Worm (Caenorhabditis elegans) whole organism, L3 larva: ENCODE measurements around the gene F48E8.3.

Experiments
- R02D3.7 ChIP-seq: fragments of 150-350 bp; optimal IDR thresholded peaks from 2 replicates; lab custom pipeline; 2014; ENCODE audit warnings: missing biosample characterization, missing genetic modification characterization
- ama-1 ChIP-seq: fragments of 150-350 bp; optimal IDR thresholded peaks from 2 replicates; lab custom pipeline; 2018
- ceh-28 ChIP-seq: fragments of 150-350 bp; optimal IDR thresholded peaks from 2 replicates; lab custom pipeline; 2014; ENCODE audit warnings: missing biosample characterization, missing genetic modification reagents, missing genetic modification characterization
- mdl-1 ChIP-seq: fragments of 150-350 bp; optimal IDR thresholded peaks from 2 replicates; lab custom pipeline; 2014; ENCODE audit warnings: missing biosample characterization, missing genetic modification characterization
- nhr-67 ChIP-seq: fragments of 150-350 bp; optimal IDR thresholded peaks from 2 replicates; lab custom pipeline; 2014; ENCODE audit warnings: missing biosample characterization, missing genetic modification characterization
- nhr-76 ChIP-seq: fragments of 150-350 bp; sonication (generic microtip); optimal IDR thresholded peaks from 5 replicates; lab custom pipeline; 2014; ENCODE audit warnings: missing biosample characterization, missing genetic modification characterization
- snpc-4 ChIP-seq: fragments of 150-350 bp; optimal IDR thresholded peaks from 2 replicates; lab custom pipeline; 2014; ENCODE audit warnings: missing biosample characterization, missing genetic modification characterization
- tbx-2 ChIP-seq: sonication (generic microtip); optimal IDR thresholded peaks from 2 replicates; lab custom pipeline; 2016; ENCODE audit warnings: mild to moderate bottlenecking, missing genetic modification characterization, missing compliant biosample characterization
- ztf-11 ChIP-seq: fragments of 150-350 bp; optimal IDR thresholded peaks from 2 replicates; lab custom pipeline; 2014; ENCODE audit warnings: missing biosample characterization, missing genetic modification characterization

DNA sequence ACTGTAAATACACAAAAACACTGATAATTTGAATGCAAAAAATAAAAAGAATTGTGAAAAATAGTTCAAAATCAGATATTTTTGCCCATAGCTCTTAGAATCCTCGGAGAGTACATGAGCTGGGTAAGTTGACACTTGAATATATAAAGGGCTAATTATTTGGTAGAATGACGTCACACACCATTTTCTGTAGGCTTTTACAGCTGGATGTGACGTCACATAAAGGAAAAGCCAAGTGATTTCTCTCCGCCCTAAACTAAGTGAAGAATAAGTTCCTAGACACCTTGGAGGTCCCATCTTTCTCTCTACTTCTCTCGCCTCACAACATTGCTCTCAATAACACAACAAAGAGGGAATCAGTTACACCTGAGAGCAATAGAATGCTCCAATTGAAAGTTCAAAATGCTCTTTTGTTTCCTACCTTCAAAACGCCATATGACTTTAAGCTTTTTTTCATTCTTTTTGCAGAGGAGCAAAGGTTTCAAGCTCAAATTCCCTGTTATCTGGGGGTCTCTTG lies 26.0 kb downstream of the F48E8.3 start, which contains the start of gene osg-1:
- TF ChIP-seq tbx-2 (tag; lab: Kevin White, UChicago) (no peak), mdl-1 (tag; lab: Kevin White, UChicago) (no peak), ztf-11 (tag; lab: Kevin White, UChicago) (no peak), nhr-76 (no peak), snpc-4 (tag; lab: Kevin White, UChicago) (no peak), R02D3.7 (no peak), nhr-67 (no peak), ama-1 (lab: Kevin White, UChicago) (no peak), ceh-28 (tag; lab: Kevin White, UChicago) (no peak)
